In the genomic region with DNA sequence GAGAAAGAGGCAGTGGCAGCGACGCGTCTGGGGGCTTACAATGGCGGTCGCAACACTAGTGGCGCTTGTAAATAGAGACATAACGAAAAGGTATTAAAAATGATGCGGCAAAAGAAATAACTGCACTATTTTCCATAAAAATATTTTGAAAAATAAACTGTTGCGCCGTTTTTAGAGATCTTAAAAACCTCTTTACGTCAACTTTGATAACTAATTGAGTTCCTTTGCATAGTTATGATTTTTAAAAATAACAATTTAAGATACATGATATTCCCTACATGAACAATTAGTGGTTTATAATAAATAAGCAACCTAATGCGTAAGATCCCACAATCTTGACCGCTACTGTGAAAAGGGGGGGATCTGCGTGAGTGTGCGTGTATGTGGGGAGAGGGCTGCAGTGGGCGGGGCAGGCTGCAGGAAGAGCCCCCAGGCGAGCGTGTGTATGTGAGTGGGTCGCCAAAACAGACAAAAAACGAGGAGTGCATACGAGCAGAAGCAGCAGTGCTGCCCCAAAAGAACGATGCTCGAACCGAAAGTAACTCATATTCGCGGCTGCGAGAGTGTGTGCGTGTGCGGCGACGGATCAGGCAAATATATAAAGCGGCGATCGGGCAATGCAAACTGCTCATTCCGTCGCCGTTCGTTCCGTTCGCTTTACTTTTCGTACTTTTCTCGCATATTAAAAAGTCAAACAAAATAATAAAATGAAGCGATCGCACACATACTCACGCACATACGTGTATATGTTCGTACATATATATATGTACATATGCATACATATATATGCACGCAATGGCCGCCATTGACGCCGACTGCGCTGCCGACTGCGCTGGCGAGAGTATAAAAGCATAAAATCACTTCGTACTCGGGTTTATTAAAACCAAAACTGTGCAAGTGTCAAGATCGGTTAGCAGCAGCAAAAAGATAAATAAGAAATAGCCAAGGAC, we compare ENCODE assay signal across 1 fruit fly cellular context.
TF ChIP-seq lines count a peak whose summit lies in the region.

No protein-coding gene starts in this region.

TF ChIP-seq in whole organism, embryonic, 481 proteins besides CTCF, POLR2A, EP300 and RAD21 (continued from another document and continues in another):
- TF ChIP-seq btn (GFP tag; optimal IDR thresholded peaks at IDR 0.05; lab: Kevin White, UChicago) (no peak), CG10321 (GFP tag; IDR thresholded peaks at IDR 0.05; lab: Robert Waterston, UW) (no peak), CG7987 (GFP tag; optimal IDR thresholded peaks at IDR 0.05; lab: Kevin White, UChicago) (no peak), prd (optimal IDR thresholded peaks at IDR 0.05; lab: Kevin White, UChicago) (no peak), prd (GFP tag; IDR thresholded peaks at IDR 0.05; lab: Robert Waterston, UW) (peak; percentile 23; the same call in 1 of the 3 replicates), CG10543 (GFP tag; optimal IDR thresholded peaks at IDR 0.05; lab: Kevin White, UChicago) (no peak), CG15696 (tag; optimal IDR thresholded peaks at IDR 0.05; lab: Kevin White, UChicago) (no peak), bab2 (GFP tag; optimal IDR thresholded peaks at IDR 0.05; lab: Kevin White, UChicago) (no peak), ash1 (GFP tag; optimal IDR thresholded peaks at IDR 0.05; lab: Kevin White, UChicago) (no peak), Ets65A (GFP tag; lab: Kevin White, UChicago) (peak; percentile 92), gsb (GFP tag; IDR thresholded peaks at IDR 0.05; lab: Robert Waterston, UW) (no peak), Sin3A (optimal IDR thresholded peaks at IDR 0.05; lab: Kevin White, UChicago) (no peak), CG2199 (GFP tag; IDR thresholded peaks at IDR 0.05; lab: Robert Waterston, UW) (no peak), Hmx (GFP tag; optimal IDR thresholded peaks at IDR 0.05; lab: Kevin White, UChicago) (peak; percentile 2), Side (GFP tag; optimal IDR thresholded peaks at IDR 0.05; lab: Kevin White, UChicago) (no peak), CG1024 (GFP tag; IDR thresholded peaks at IDR 0.05; lab: Robert Waterston, UW) (0 out of 2 replicates have a peak, but pooled peaks have one; percentile 22), CG3995 (GFP tag; optimal IDR thresholded peaks at IDR 0.05; lab: Kevin White, UChicago) (no peak), Med (GFP tag; lab: Kevin White, UChicago) (peak; percentile 84), CG7271 (tag; optimal IDR thresholded peaks at IDR 0.05; lab: Kevin White, UChicago) (no peak), pum (GFP tag; optimal IDR thresholded peaks at IDR 0.05; lab: Kevin White, UChicago) (no peak), Neu2 (GFP tag; optimal IDR thresholded peaks at IDR 0.05; lab: Kevin White, UChicago; ENCODE audit: borderline replicate concordance) (no peak), slbo (GFP tag; IDR thresholded peaks at IDR 0.05; lab: Robert Waterston, UW) (peak; percentile 39; the same call in 1 of the 2 replicates), H15 (GFP tag; IDR thresholded peaks at IDR 0.05; lab: Robert Waterston, UW) (no peak), sima (GFP tag; optimal IDR thresholded peaks at IDR 0.05; lab: Kevin White, UChicago) (no peak), CG31224 (GFP tag; IDR thresholded peaks at IDR 0.05; lab: Robert Waterston, UW) (no peak), ken (GFP tag; IDR thresholded peaks at IDR 0.05; lab: Robert Waterston, UW) (no peak), dati (GFP tag; IDR thresholded peaks at IDR 0.05; lab: Robert Waterston, UW) (0 out of 2 replicates have a peak, but pooled peaks have one; percentile 21), disco-r (GFP tag; optimal IDR thresholded peaks at IDR 0.05; lab: Kevin White, UChicago) (no peak), tap (tag; optimal IDR thresholded peaks at IDR 0.05; lab: Kevin White, UChicago) (no peak), CG11456 (GFP tag; IDR thresholded peaks at IDR 0.05; lab: Robert Waterston, UW) (no peak), chif (GFP tag; optimal IDR thresholded peaks at IDR 0.05; lab: Kevin White, UChicago) (peak; percentile 29 to 58), eve (GFP tag; optimal IDR thresholded peaks at IDR 0.05; lab: Kevin White, UChicago) (peak in 1 of 2 experiments; percentile 73), CG11695 (GFP tag; IDR thresholded peaks at IDR 0.05; lab: Robert Waterston, UW) (0 out of 3 replicates have a peak, but pooled peaks have one; percentile 25), CG12219 (GFP tag; optimal IDR thresholded peaks at IDR 0.05; lab: Kevin White, UChicago) (peak; percentile 38), psq (GFP tag; optimal IDR thresholded peaks at IDR 0.05; lab: Kevin White, UChicago) (no peak), gfzf (GFP tag; optimal IDR thresholded peaks at IDR 0.05; lab: Kevin White, UChicago) (no peak), CG6654 (GFP tag; optimal IDR thresholded peaks at IDR 0.05; lab: Kevin White, UChicago) (peak; percentile 7), Scr (GFP tag; IDR thresholded peaks at IDR 0.05; lab: Robert Waterston, UW; ENCODE audit: partially characterized antibody) (no peak), gt (GFP tag; IDR thresholded peaks at IDR 0.05; lab: Robert Waterston, UW) (no peak), pita (GFP tag; optimal IDR thresholded peaks at IDR 0.05; lab: Kevin White, UChicago) (no peak), Adf1 (GFP tag; IDR thresholded peaks at IDR 0.05; lab: Robert Waterston, UW) (peak; percentile 22), wek (GFP tag; optimal IDR thresholded peaks at IDR 0.05; lab: Kevin White, UChicago) (no peak), Bgb (GFP tag; IDR thresholded peaks at IDR 0.05; lab: Robert Waterston, UW; ENCODE audit: partially characterized antibody) (no peak), CG3163 (GFP tag; optimal IDR thresholded peaks at IDR 0.05; lab: Kevin White, UChicago) (no peak), HmgD (GFP tag; optimal IDR thresholded peaks at IDR 0.05; lab: Kevin White, UChicago) (no peak), dmrt99B (tag; optimal IDR thresholded peaks at IDR 0.05; lab: Kevin White, UChicago) (peak; percentile 62), maf-S (GFP tag; optimal IDR thresholded peaks at IDR 0.05; lab: Kevin White, UChicago) (no peak), Xbp1 (GFP tag; optimal IDR thresholded peaks at IDR 0.05; lab: Kevin White, UChicago) (peak; percentile 59), Antp (GFP tag; optimal IDR thresholded peaks at IDR 0.05; lab: Kevin White, UChicago) (no peak), Dip3 (GFP tag; optimal IDR thresholded peaks at IDR 0.05; lab: Kevin White, UChicago) (peak; percentile 25), CoRest (tag; optimal IDR thresholded peaks at IDR 0.05; lab: Kevin White, UChicago) (peak; percentile 66), CG13894 (tag; optimal IDR thresholded peaks at IDR 0.05; lab: Kevin White, UChicago) (no peak), amos (GFP tag; IDR thresholded peaks at IDR 0.05; lab: Robert Waterston, UW; ENCODE audit: partially characterized antibody) (no peak), lilli (GFP tag; optimal IDR thresholded peaks at IDR 0.05; lab: Kevin White, UChicago) (peak; percentile 55), CG12155 (GFP tag; optimal IDR thresholded peaks at IDR 0.05; lab: Kevin White, UChicago) (peak; percentile 22), ab (GFP tag; optimal IDR thresholded peaks at IDR 0.05; lab: Kevin White, UChicago) (no peak), ERR (GFP tag; optimal IDR thresholded peaks at IDR 0.05; lab: Kevin White, UChicago) (no peak), so (GFP tag; IDR thresholded peaks at IDR 0.05; lab: Robert Waterston, UW) (peak; percentile 74; the same call in 1 of the 3 replicates), vnd (GFP tag; IDR thresholded peaks at IDR 0.05; lab: Robert Waterston, UW; ENCODE audit: partially characterized antibody) (no peak), crp (GFP tag; optimal IDR thresholded peaks at IDR 0.05; lab: Kevin White, UChicago) (no peak), mld (GFP tag; IDR thresholded peaks at IDR 0.05; lab: Robert Waterston, UW; ENCODE audit: partially characterized antibody) (no peak), CG6272 (GFP tag; IDR thresholded peaks at IDR 0.05; lab: Robert Waterston, UW) (no peak), emc (GFP tag; optimal IDR thresholded peaks at IDR 0.05; lab: Kevin White, UChicago) (no peak), ase (GFP tag; IDR thresholded peaks at IDR 0.05; lab: Robert Waterston, UW) (no peak), sug (tag; optimal IDR thresholded peaks at IDR 0.05; lab: Kevin White, UChicago) (no peak), ci (GFP tag; IDR thresholded peaks at IDR 0.05; lab: Robert Waterston, UW) (peak; percentile 63; the same call in 2 of the 3 replicates), Jarid2 (GFP tag; optimal IDR thresholded peaks at IDR 0.05; lab: Kevin White, UChicago) (peak; percentile 2), Trl (optimal IDR thresholded peaks at IDR 0.05; lab: Kevin White, UChicago) (no peak), Trl (GFP tag; optimal IDR thresholded peaks at IDR 0.05; lab: Kevin White, UChicago) (no peak), CG11723 (GFP tag; optimal IDR thresholded peaks at IDR 0.05; lab: Kevin White, UChicago) (peak; percentile 27), pan (optimal IDR thresholded peaks at IDR 0.05; lab: Kevin White, UChicago) (no peak), pan (GFP tag; optimal IDR thresholded peaks at IDR 0.05 in 1 of 2, IDR thresholded peaks at IDR 0.05 in 1 of 2) (no peak), CG6813 (GFP tag; optimal IDR thresholded peaks at IDR 0.05; lab: Kevin White, UChicago) (no peak), YL-1 (GFP tag; optimal IDR thresholded peaks at IDR 0.05; lab: Kevin White, UChicago) (no peak), CG8478 (optimal IDR thresholded peaks at IDR 0.05; lab: Kevin White, UChicago) (no peak), CG17829 (tag; optimal IDR thresholded peaks at IDR 0.05; lab: Kevin White, UChicago) (peak; percentile 21), nerfin-2 (GFP tag; IDR thresholded peaks at IDR 0.05; lab: Robert Waterston, UW; ENCODE audit: partially characterized antibody) (no peak), Fer3 (tag; optimal IDR thresholded peaks at IDR 0.05; lab: Kevin White, UChicago) (no peak), zfh1 (GFP tag; IDR thresholded peaks at IDR 0.05; lab: Robert Waterston, UW) (no peak), Atf6 (GFP tag; IDR thresholded peaks at IDR 0.05; lab: Robert Waterston, UW) (peak; percentile 33; the same call in 1 of the 2 replicates), danr (GFP tag; IDR thresholded peaks at IDR 0.05; lab: Robert Waterston, UW) (no peak), gem (tag; optimal IDR thresholded peaks at IDR 0.05; lab: Kevin White, UChicago) (peak; percentile 45), cg (GFP tag; optimal IDR thresholded peaks at IDR 0.05; lab: Kevin White, UChicago) (peak; percentile 61), CG17186 (GFP tag; optimal IDR thresholded peaks at IDR 0.05; lab: Kevin White, UChicago) (no peak), ttk (GFP tag; IDR thresholded peaks at IDR 0.05; lab: Robert Waterston, UW) (peak; percentile 56; the same call in 1 of the 2 replicates), NFAT (GFP tag; IDR thresholded peaks at IDR 0.05; lab: Robert Waterston, UW) (no peak), sisA (GFP tag; IDR thresholded peaks at IDR 0.05; lab: Robert Waterston, UW) (no peak), CG6854 (GFP tag; optimal IDR thresholded peaks at IDR 0.05; lab: Kevin White, UChicago) (no peak), Xrp1 (GFP tag; IDR thresholded peaks at IDR 0.05; lab: Robert Waterston, UW) (no peak), hb (GFP tag; IDR thresholded peaks at IDR 0.05; lab: Robert Waterston, UW; ENCODE audit: partially characterized antibody) (no peak), Meics (GFP tag; optimal IDR thresholded peaks at IDR 0.05; lab: Kevin White, UChicago) (peak; percentile 14), Doc2 (GFP tag; IDR thresholded peaks at IDR 0.05; lab: Robert Waterston, UW) (no peak), TFAM (GFP tag; optimal IDR thresholded peaks at IDR 0.05; lab: Kevin White, UChicago) (no peak), Mad (GFP tag; optimal IDR thresholded peaks at IDR 0.05; lab: Kevin White, UChicago) (no peak), dmrt11E (tag; optimal IDR thresholded peaks at IDR 0.05; lab: Kevin White, UChicago) (no peak), CG14710 (tag; optimal IDR thresholded peaks at IDR 0.05; lab: Kevin White, UChicago) (peak; percentile 3), Awh (GFP tag; IDR thresholded peaks at IDR 0.05; lab: Robert Waterston, UW) (no peak), luna (GFP tag; optimal IDR thresholded peaks at IDR 0.05; lab: Kevin White, UChicago) (no peak), Blimp-1 (GFP tag; optimal IDR thresholded peaks at IDR 0.05; lab: Kevin White, UChicago) (peak; percentile 36), CG11247 (GFP tag; IDR thresholded peaks at IDR 0.05; lab: Robert Waterston, UW) (no peak), CG16813 (GFP tag; IDR thresholded peaks at IDR 0.05; lab: Robert Waterston, UW; ENCODE audit: partially characterized antibody) (no peak), CG7928 (GFP tag; optimal IDR thresholded peaks at IDR 0.05; lab: Kevin White, UChicago) (no peak), CG4282 (GFP tag; optimal IDR thresholded peaks at IDR 0.05; lab: Kevin White, UChicago) (no peak), z (GFP tag; IDR thresholded peaks at IDR 0.05; lab: Robert Waterston, UW) (no peak), Pdp1 (GFP tag; optimal IDR thresholded peaks at IDR 0.05; lab: Kevin White, UChicago) (peak in 1 of 2 experiments; percentile 19), CG4707 (GFP tag; optimal IDR thresholded peaks at IDR 0.05; lab: Kevin White, UChicago) (no peak), CG11696 (GFP tag; IDR thresholded peaks at IDR 0.05; lab: Robert Waterston, UW) (peak; percentile 61; the same call in 1 of the 2 replicates), CG1647 (GFP tag; optimal IDR thresholded peaks at IDR 0.05; lab: Kevin White, UChicago) (no peak), grau (tag; optimal IDR thresholded peaks at IDR 0.05; lab: Kevin White, UChicago) (peak; percentile 53), vfl (GFP tag; optimal IDR thresholded peaks at IDR 0.05; lab: Kevin White, UChicago) (no peak), row (GFP tag; IDR thresholded peaks at IDR 0.05; lab: Robert Waterston, UW) (peak; percentile 54), Hr3 (GFP tag; optimal IDR thresholded peaks at IDR 0.05; lab: Kevin White, UChicago) (peak; percentile 18), CG32772 (GFP tag; IDR thresholded peaks at IDR 0.05; lab: Robert Waterston, UW) (no peak), Dad (GFP tag; optimal IDR thresholded peaks at IDR 0.05; lab: Kevin White, UChicago) (no peak), repo (GFP tag; optimal IDR thresholded peaks at IDR 0.05; lab: Kevin White, UChicago) (no peak), her (GFP tag; optimal IDR thresholded peaks at IDR 0.05; lab: Kevin White, UChicago) (no peak), MESR4 (GFP tag; optimal IDR thresholded peaks at IDR 0.05; lab: Kevin White, UChicago) (no peak), Dref (GFP tag; IDR thresholded peaks at IDR 0.05; lab: Robert Waterston, UW) (no peak), CG18476 (GFP tag; optimal IDR thresholded peaks at IDR 0.05; lab: Kevin White, UChicago) (peak; percentile 9), fd3F (GFP tag; optimal IDR thresholded peaks at IDR 0.05; lab: Kevin White, UChicago) (no peak), CG7357 (GFP tag; IDR thresholded peaks at IDR 0.05; lab: Robert Waterston, UW) (0 out of 3 replicates have a peak, but pooled peaks have one; percentile 46), tna (GFP tag; IDR thresholded peaks at IDR 0.05; lab: Robert Waterston, UW; ENCODE audit: partially characterized antibody) (no peak)
